Worm (Caenorhabditis elegans): ENCODE results near the gene F41H10.2.

Gene F41H10.2

DNA sequence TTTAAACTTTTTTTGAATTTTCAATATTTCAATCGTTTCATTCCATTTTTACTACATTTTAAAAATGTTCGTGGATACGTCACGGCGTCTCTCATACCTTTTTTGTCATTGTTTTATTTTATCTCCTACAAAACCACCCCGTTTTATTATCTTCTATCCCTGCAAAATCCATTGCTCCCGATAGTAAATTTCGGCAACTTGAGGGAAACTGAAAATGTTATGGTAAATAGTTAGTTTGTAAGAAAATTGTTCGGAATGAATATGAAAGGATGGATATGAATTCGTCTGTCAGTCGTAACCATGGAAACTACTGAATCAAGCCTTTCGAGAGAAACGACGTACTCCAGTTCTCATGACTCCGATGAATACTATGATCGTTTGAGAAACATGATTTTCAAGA, at the start of gene F41H10.2:
Gene F41H10.2, plus strand, starts transcription at position 301 of the 400 bp plus-strand sequence.
- TF ChIP-seq sox-4 (tag; optimal IDR thresholded peaks at IDR 0.05), result no peak
- no peak for TF ChIP-seq pax-1 (tag; optimal IDR thresholded peaks at IDR 0.05)
- TF ChIP-seq nhr-232 (tag; optimal IDR thresholded peaks at IDR 0.05), result no peak
- TF ChIP-seq zip-5 (tag; optimal IDR thresholded peaks at IDR 0.05), result no peak
- no peak for TF ChIP-seq fkh-6 (tag; optimal IDR thresholded peaks at IDR 0.05)
- TF ChIP-seq dmd-4 (tag; optimal IDR thresholded peaks at IDR 0.05; ENCODE audit: borderline replicate concordance), result no peak
- no peak for TF ChIP-seq ref-2 (tag; optimal IDR thresholded peaks at IDR 0.05)
- TF ChIP-seq pat-9 (tag; optimal IDR thresholded peaks at IDR 0.05), result no peak
- TF ChIP-seq K09A11.1 (tag; optimal IDR thresholded peaks at IDR 0.05; ENCODE audit: insufficient read depth), result no peak
- no peak for TF ChIP-seq ceh-45 (GFP tag; IDR thresholded peaks at IDR 0.05)
- no peak for TF ChIP-seq odd-2 (tag; optimal IDR thresholded peaks at IDR 0.05)
- no peak for TF ChIP-seq elt-2 (tag; optimal IDR thresholded peaks at IDR 0.05)
- TF ChIP-seq ceh-34 (tag; optimal IDR thresholded peaks at IDR 0.05), result no peak
- TF ChIP-seq ceh-18 (tag; optimal IDR thresholded peaks at IDR 0.05), result no peak
- no peak for TF ChIP-seq sox-2 (GFP tag; IDR thresholded peaks at IDR 0.05)
- no peak for TF ChIP-seq ceh-30 (tag; optimal IDR thresholded peaks at IDR 0.05)
- no peak for TF ChIP-seq ceh-6 (GFP tag; optimal IDR thresholded peaks at IDR 0.05)
- TF ChIP-seq hlh-8 (tag; optimal IDR thresholded peaks at IDR 0.05), result no peak

ce11 chrIV:5332178-5332577, 49.3 kb upstream of the F41H10.2 start, which contains the start of gene Y4C6B.3:
TSS of gene Y4C6B.3 (plus strand) at chrIV:5332478.
- no peak for TF ChIP-seq sox-4 (tag; optimal IDR thresholded peaks at IDR 0.05)
- TF ChIP-seq ets-4 (tag; optimal IDR thresholded peaks at IDR 0.05), result no peak
- no peak for TF ChIP-seq ceh-22 (tag; optimal IDR thresholded peaks at IDR 0.05)
- TF ChIP-seq elt-4 (tag; optimal IDR thresholded peaks at IDR 0.05), result no peak
- no peak for TF ChIP-seq unc-86 (tag; optimal IDR thresholded peaks at IDR 0.05)
- TF ChIP-seq hlh-8 (tag; optimal IDR thresholded peaks at IDR 0.05), result no peak
- no peak for TF ChIP-seq eyg-1 (tag; optimal IDR thresholded peaks at IDR 0.05)
- no peak for TF ChIP-seq hlh-13 (GFP tag; optimal IDR thresholded peaks at IDR 0.05)
- no peak for TF ChIP-seq ztf-16 (tag; optimal IDR thresholded peaks at IDR 0.05)
- no peak for TF ChIP-seq madf-2 (tag; optimal IDR thresholded peaks at IDR 0.05)
- no peak for TF ChIP-seq ceh-31 (tag; optimal IDR thresholded peaks at IDR 0.05)
- TF ChIP-seq fkh-6 (tag; optimal IDR thresholded peaks at IDR 0.05), result no peak
- no peak for TF ChIP-seq hlh-30 (tag; optimal IDR thresholded peaks at IDR 0.05; ENCODE audit: insufficient read depth)
- no peak for TF ChIP-seq mec-3 (tag; optimal IDR thresholded peaks at IDR 0.05; ENCODE audit: borderline replicate concordance)
- TF ChIP-seq ceh-24 (tag; optimal IDR thresholded peaks at IDR 0.05), result no peak
- TF ChIP-seq tbx-7 (tag; optimal IDR thresholded peaks at IDR 0.05), result no peak
- TF ChIP-seq npax-4 (tag; optimal IDR thresholded peaks at IDR 0.05), result no peak

DNA sequence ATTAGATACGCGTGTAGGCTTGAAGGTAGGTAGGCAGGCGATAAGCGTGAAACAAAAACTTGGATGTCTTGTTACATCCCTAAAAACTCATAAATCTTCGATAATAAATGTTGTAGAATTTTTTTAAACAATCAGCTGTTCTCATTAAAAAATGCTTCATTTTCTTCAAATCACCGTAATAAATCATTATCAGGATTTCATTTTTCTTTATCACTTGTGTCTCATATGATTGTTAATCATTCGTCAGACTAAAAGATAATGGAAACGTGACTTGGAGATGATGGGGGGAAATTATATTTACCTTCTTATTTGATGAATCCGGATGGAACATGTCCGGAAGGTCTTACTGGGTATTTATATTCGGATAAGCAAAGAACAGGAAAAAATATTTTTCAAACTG, 48.0 kb upstream of the F41H10.2 start:
- TF ChIP-seq K02D7.2 (tag; optimal IDR thresholded peaks at IDR 0.05) (no peak), syd-9 (tag; optimal IDR thresholded peaks at IDR 0.05) (no peak), dve-1 (tag; optimal IDR thresholded peaks at IDR 0.05) (no peak), elt-2 (tag; optimal IDR thresholded peaks at IDR 0.05) (peak; percentile 4), sox-4 (tag; optimal IDR thresholded peaks at IDR 0.05) (no peak), ztf-16 (tag; optimal IDR thresholded peaks at IDR 0.05) (no peak), F13H6.1 (tag; optimal IDR thresholded peaks at IDR 0.05) (no peak), pros-1 (tag; optimal IDR thresholded peaks at IDR 0.05) (no peak)

DNA sequence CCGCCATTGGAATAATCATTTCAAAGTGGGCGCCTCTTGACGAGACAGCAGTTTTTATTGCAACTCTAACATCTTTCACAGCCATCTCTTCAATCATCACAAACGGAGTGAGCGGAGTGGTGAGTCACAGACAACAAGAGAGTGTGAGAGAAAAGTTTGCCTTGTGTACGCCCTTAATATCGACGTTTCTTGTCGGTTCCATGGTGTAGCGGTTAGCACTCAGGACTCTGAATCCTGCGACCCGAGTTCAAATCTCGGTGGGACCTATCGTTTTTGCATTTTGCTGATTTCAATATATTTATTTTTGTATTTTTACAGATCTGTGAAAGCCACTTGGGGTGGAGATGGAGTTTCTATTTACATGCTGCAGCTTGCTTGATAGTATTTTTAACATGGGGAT, 46.9 kb upstream of the F41H10.2 start:
- TF ChIP-seq ets-4 (tag; optimal IDR thresholded peaks at IDR 0.05), result no peak
- no peak for TF ChIP-seq madf-2 (tag; optimal IDR thresholded peaks at IDR 0.05)
- TF ChIP-seq hlh-15 (tag; optimal IDR thresholded peaks at IDR 0.05), result no peak
- TF ChIP-seq K09A11.1 (tag; optimal IDR thresholded peaks at IDR 0.05; ENCODE audit: insufficient read depth), result peak; percentile 50
- no peak for TF ChIP-seq ceh-22 (tag; optimal IDR thresholded peaks at IDR 0.05)
- no peak for TF ChIP-seq ceh-30 (tag; optimal IDR thresholded peaks at IDR 0.05)
- peak; percentile 8 for TF ChIP-seq syd-9 (tag; optimal IDR thresholded peaks at IDR 0.05)
- TF ChIP-seq elt-2 (tag; optimal IDR thresholded peaks at IDR 0.05), result peak; percentile 72
- TF ChIP-seq ztf-16 (tag; optimal IDR thresholded peaks at IDR 0.05), result peak; percentile 49
- no peak for TF ChIP-seq mec-3 (tag; optimal IDR thresholded peaks at IDR 0.05; ENCODE audit: borderline replicate concordance)
- no peak for TF ChIP-seq eyg-1 (tag; optimal IDR thresholded peaks at IDR 0.05)
- peak; percentile 57 for TF ChIP-seq ceh-14 (tag; optimal IDR thresholded peaks at IDR 0.05)
- peak; percentile 58 for TF ChIP-seq fkh-6 (tag; optimal IDR thresholded peaks at IDR 0.05)
- TF ChIP-seq ceh-6 (GFP tag; optimal IDR thresholded peaks at IDR 0.05), result no peak
- peak; percentile 61 for TF ChIP-seq lin-11 (tag; optimal IDR thresholded peaks at IDR 0.05)
- peak; percentile 27 for TF ChIP-seq ceh-2 (tag; optimal IDR thresholded peaks at IDR 0.05)
- TF ChIP-seq pha-2 (tag; optimal IDR thresholded peaks at IDR 0.05), result peak; percentile 38
- no peak for TF ChIP-seq T23F11.4 (GFP tag; optimal IDR thresholded peaks at IDR 0.05)
- peak; percentile 60 for TF ChIP-seq fax-1 (tag; optimal IDR thresholded peaks at IDR 0.05)
- TF ChIP-seq hlh-8 (tag; optimal IDR thresholded peaks at IDR 0.05), result peak; percentile 19
- TF ChIP-seq fkh-10 (GFP tag; optimal IDR thresholded peaks at IDR 0.05), result no peak
- no peak for TF ChIP-seq odd-2 (tag; optimal IDR thresholded peaks at IDR 0.05)
- no peak for TF ChIP-seq pag-3 (tag; optimal IDR thresholded peaks at IDR 0.05; ENCODE audit: borderline replicate concordance)

All from whole organism, late embryonic.